Worm (Caenorhabditis elegans) whole organism, L4 larva: ENCODE data around the gene M106.7.

Experiments
- F10B5.3 ChIP-seq: sonication (generic microtip); optimal IDR thresholded peaks from 2 replicates; lab custom pipeline; 2016; ENCODE audit warnings: mild to moderate bottlenecking, missing genetic modification characterization, missing compliant biosample characterization
- F26F4.8 ChIP-seq: fragments of 200-800 bp; sonication (Bioruptor generic); conservative IDR thresholded peaks from 2 replicates; pipeline ENCODE4 v1.3.6; 2022; ENCODE audit warnings: missing genetic modification characterization, missing compliant biosample characterization
- F37D6.2 ChIP-seq: sonication (generic microtip); optimal IDR thresholded peaks from 2 replicates; lab custom pipeline; 2016; ENCODE audit warnings: mild to moderate bottlenecking, missing genetic modification characterization, missing compliant biosample characterization
- T26A8.4 ChIP-seq: fragments of 200-800 bp; sonication (Bioruptor generic); IDR thresholded peaks from 2 replicates; pipeline ENCODE4 v1.3.6; 2022; ENCODE audit warnings: missing genetic modification characterization, missing compliant biosample characterization
- Y105C5A.15 ChIP-seq: fragments of 200-800 bp; sonication (Bioruptor generic); IDR thresholded peaks from 2 replicates; pipeline ENCODE4 v1.3.6; 2022; ENCODE audit warnings: missing genetic modification characterization, missing compliant biosample characterization
- Y5F2A.4 ChIP-seq: fragments of 200-800 bp; sonication (Bioruptor generic); optimal IDR thresholded peaks from 2 replicates; lab custom pipeline; 2018; ENCODE audit warnings: mild to moderate bottlenecking, missing genetic modification characterization, missing compliant biosample characterization
- Y75B8A.6 ChIP-seq: fragments of 200-800 bp; sonication (Bioruptor generic); IDR thresholded peaks from 2 replicates; pipeline ENCODE4 v1.3.6; 2022; ENCODE audit warnings: missing genetic modification reagents, missing genetic modification characterization, missing compliant biosample characterization
- ZK337.2 ChIP-seq: fragments of 200-800 bp; sonication (Bioruptor generic); IDR thresholded peaks from 2 replicates; pipeline ENCODE4 v1.3.6; 2022; ENCODE audit warnings: missing genetic modification reagents, missing genetic modification characterization, missing compliant biosample characterization
- ama-1 ChIP-seq: fragments of 150-350 bp; optimal IDR thresholded peaks from 2 replicates; lab custom pipeline; 2014; ENCODE audit warnings: inconsistent platforms, mixed read lengths
- ceh-32 ChIP-seq: sonication (generic microtip); optimal IDR thresholded peaks from 2 replicates; lab custom pipeline; 2016; ENCODE audit warnings: mild to moderate bottlenecking, missing genetic modification characterization, missing compliant biosample characterization; ENCODE audit not compliant: poor library complexity
- ceh-44 ChIP-seq: fragments of 200-800 bp; sonication (Bioruptor generic); IDR thresholded peaks from 2 replicates; pipeline ENCODE4 v1.3.6; 2022; ENCODE audit warnings: missing genetic modification reagents, missing genetic modification characterization, missing compliant biosample characterization
- ceh-62 ChIP-seq: sonication (generic microtip); optimal IDR thresholded peaks from 2 replicates; lab custom pipeline; 2017; ENCODE audit warnings: missing biosample characterization, missing genetic modification characterization
- ceh-82 ChIP-seq: sonication (generic microtip); optimal IDR thresholded peaks from 2 replicates; lab custom pipeline; 2017; ENCODE audit warnings: missing biosample characterization, missing genetic modification characterization
- ces-1 ChIP-seq: fragments of 150-350 bp; sonication (generic microtip); optimal IDR thresholded peaks from 4 replicates; lab custom pipeline; 2014; ENCODE audit warnings: missing biosample characterization, missing genetic modification reagents, missing genetic modification characterization
- daf-12 ChIP-seq: fragments of 150-350 bp; optimal IDR thresholded peaks from 2 replicates; lab custom pipeline; 2014; ENCODE audit warnings: missing biosample characterization, missing genetic modification reagents, missing genetic modification characterization
- dmd-6 ChIP-seq: fragments of 200-800 bp; sonication (Bioruptor generic); IDR thresholded peaks from 2 replicates; pipeline ENCODE4 v1.3.6; 2022; ENCODE audit warnings: missing genetic modification reagents, missing genetic modification characterization, missing compliant biosample characterization
- dmd-8 ChIP-seq: fragments of 200-800 bp; sonication (Bioruptor generic); IDR thresholded peaks from 2 replicates; pipeline ENCODE4 v1.3.6; 2022; ENCODE audit warnings: missing genetic modification characterization, missing compliant biosample characterization
- dpl-1 ChIP-seq: fragments of 150-350 bp; optimal IDR thresholded peaks from 2 replicates; lab custom pipeline; 2014; ENCODE audit warnings: missing biosample characterization, missing genetic modification reagents, missing genetic modification characterization
- dve-1 ChIP-seq: sonication (generic microtip); optimal IDR thresholded peaks from 2 replicates; lab custom pipeline; 2017; ENCODE audit warnings: antibody characterized with exemption, mild to moderate bottlenecking, missing genetic modification characterization, missing compliant biosample characterization; ENCODE audit not compliant: insufficient read depth
- egl-27 ChIP-seq: sonication (generic microtip); optimal IDR thresholded peaks from 3 replicates; lab custom pipeline; 2017; ENCODE audit warnings: missing biosample characterization, missing genetic modification reagents, missing genetic modification characterization
- fos-1 ChIP-seq: fragments of 150-350 bp; optimal IDR thresholded peaks from 2 replicates; lab custom pipeline; 2014; ENCODE audit warnings: missing biosample characterization, missing genetic modification characterization
- gei-8 ChIP-seq: fragments of 200-800 bp; sonication (Bioruptor generic); optimal IDR thresholded peaks from 2 replicates; lab custom pipeline; 2018; ENCODE audit warnings: mild to moderate bottlenecking, missing genetic modification characterization, missing compliant biosample characterization
- hif-1 ChIP-seq, 2 experiments: sonication (generic microtip); optimal IDR thresholded peaks; 2 replicates each; lab custom pipeline; 2016 to 2017; ENCODE audit warnings: missing compliant biosample characterization in 2 of 2, missing genetic modification characterization in 2 of 2, missing genetic modification reagents in 2 of 2, missing genotype in 2 of 2, mild to moderate bottlenecking in 1 of 2
- hlh-30 ChIP-seq: sonication (generic microtip); optimal IDR thresholded peaks from 2 replicates; lab custom pipeline; 2017; ENCODE audit warnings: antibody characterized with exemption, mild to moderate bottlenecking, missing genetic modification characterization, missing compliant biosample characterization; ENCODE audit not compliant: insufficient read depth
- lin-1 ChIP-seq: fragments of 200-800 bp; sonication (Bioruptor generic); IDR thresholded peaks from 2 replicates; pipeline ENCODE4 v1.3.6; 2022; ENCODE audit warnings: missing genetic modification reagents, missing genetic modification characterization, missing compliant biosample characterization
- lin-13 ChIP-seq: fragments of 150-350 bp; optimal IDR thresholded peaks from 2 replicates; lab custom pipeline; 2014; ENCODE audit warnings: missing biosample characterization, missing genetic modification reagents, missing genetic modification characterization
- lin-29 ChIP-seq: fragments of 200-800 bp; sonication (Bioruptor generic); IDR thresholded peaks from 2 replicates; pipeline ENCODE4 v1.3.6; 2022; ENCODE audit warnings: missing genetic modification reagents, missing genetic modification characterization, missing compliant biosample characterization
- lin-38 ChIP-seq: fragments of 200-800 bp; sonication (Bioruptor generic); IDR thresholded peaks from 2 replicates; pipeline ENCODE4 v1.3.6; 2022; ENCODE audit warnings: missing genetic modification reagents, missing genetic modification characterization, missing compliant biosample characterization
- lir-3 ChIP-seq: sonication (generic microtip); optimal IDR thresholded peaks from 2 replicates; lab custom pipeline; 2016; ENCODE audit warnings: mild to moderate bottlenecking, missing genetic modification characterization, missing compliant biosample characterization
- madf-5 ChIP-seq, 2 experiments: fragments of 200-800 bp; sonication (Bioruptor generic); IDR thresholded peaks; 2 replicates each; pipeline ENCODE4 v1.3.6; 2022; ENCODE audit warnings: missing compliant biosample characterization in 2 of 2, missing genetic modification characterization in 2 of 2
- mdt-29 ChIP-seq: fragments of 200-800 bp; sonication (Bioruptor generic); IDR thresholded peaks from 2 replicates; pipeline ENCODE4 v1.3.6; 2022; ENCODE audit warnings: missing genetic modification reagents, missing genetic modification characterization, missing compliant biosample characterization
- mxl-3 ChIP-seq: fragments of 200-800 bp; sonication (Bioruptor generic); optimal IDR thresholded peaks from 2 replicates; lab custom pipeline; 2018; ENCODE audit warnings: mild to moderate bottlenecking, missing genetic modification characterization, missing compliant biosample characterization
- nhr-10 ChIP-seq: fragments of 150-350 bp; optimal IDR thresholded peaks from 2 replicates; lab custom pipeline; 2014; ENCODE audit warnings: missing biosample characterization, missing genetic modification characterization
- nhr-102 ChIP-seq: sonication (generic microtip); optimal IDR thresholded peaks from 2 replicates; lab custom pipeline; 2016; ENCODE audit warnings: mild to moderate bottlenecking, missing genetic modification characterization, moderate library complexity, missing compliant biosample characterization
- nhr-237 ChIP-seq: sonication (generic microtip); optimal IDR thresholded peaks from 2 replicates; lab custom pipeline; 2017; ENCODE audit warnings: missing biosample characterization, missing genetic modification characterization
- nhr-28 ChIP-seq: fragments of 150-350 bp; optimal IDR thresholded peaks from 2 replicates; lab custom pipeline; 2014; ENCODE audit warnings: missing biosample characterization, missing genetic modification characterization
- nhr-42 ChIP-seq: fragments of 200-800 bp; sonication (Bioruptor generic); IDR thresholded peaks from 2 replicates; pipeline ENCODE4 v1.3.6; 2022; ENCODE audit warnings: missing genetic modification characterization, missing compliant biosample characterization
- nhr-48 ChIP-seq: sonication (generic microtip); optimal IDR thresholded peaks from 2 replicates; lab custom pipeline; 2016; ENCODE audit warnings: mild to moderate bottlenecking, missing genetic modification characterization, missing compliant biosample characterization
- pha-4 ChIP-seq, 2 experiments: fragments of 150-350 bp in 1 of 2; fragments of 200-800 bp in 1 of 2; sonication (Bioruptor generic) in 1 of 2; IDR thresholded peaks in 1 of 2; optimal IDR thresholded peaks in 1 of 2; 2 replicates each; pipeline versions ENCODE4 v1.3.6 to Lab custom; 2014 to 2022; ENCODE audit warnings: missing genetic modification characterization in 2 of 2, missing genetic modification reagents in 2 of 2, missing biosample characterization in 1 of 2, missing compliant biosample characterization in 1 of 2
- rbr-2 ChIP-seq: sonication (generic microtip); optimal IDR thresholded peaks from 2 replicates; lab custom pipeline; 2016; ENCODE audit warnings: missing genotype, missing genetic modification characterization, missing compliant biosample characterization
- saeg-2 ChIP-seq: fragments of 200-800 bp; sonication (Bioruptor generic); IDR thresholded peaks from 2 replicates; pipeline ENCODE4 v1.3.6; 2022; ENCODE audit warnings: missing genetic modification reagents, missing genetic modification characterization, missing compliant biosample characterization
- snpc-1.2 ChIP-seq: fragments of 200-800 bp; sonication (Bioruptor generic); IDR thresholded peaks from 2 replicates; pipeline ENCODE4 v1.3.6; 2022; ENCODE audit warnings: missing genetic modification reagents, missing genetic modification characterization, missing compliant biosample characterization
- spr-1 ChIP-seq: sonication (generic microtip); optimal IDR thresholded peaks from 2 replicates; lab custom pipeline; 2016; ENCODE audit warnings: mild to moderate bottlenecking, missing genetic modification characterization, missing compliant biosample characterization
- tag-97 ChIP-seq: fragments of 200-800 bp; sonication (Bioruptor generic); IDR thresholded peaks from 2 replicates; pipeline ENCODE4 v1.3.6; 2022; ENCODE audit warnings: missing genetic modification characterization, missing compliant biosample characterization
- tra-1 ChIP-seq: fragments of 200-800 bp; sonication (Bioruptor generic); IDR thresholded peaks from 2 replicates; pipeline ENCODE4 v1.3.6; 2022; ENCODE audit warnings: missing genetic modification reagents, missing genetic modification characterization, missing compliant biosample characterization
- unc-39 ChIP-seq: sonication (generic microtip); optimal IDR thresholded peaks from 2 replicates; lab custom pipeline; 2017; ENCODE audit warnings: missing biosample characterization, missing genetic modification characterization
- unc-62 ChIP-seq, 3 experiments: fragments of 150-350 bp in 1 of 3; sonication (generic microtip); optimal IDR thresholded peaks in 2 of 3; peaks in 1 of 3; 1 replicate in 1 of 3; 2 replicates in 2 of 3; lab custom pipeline; 2014 to 2017; ENCODE audit warnings: missing biosample characterization in 3 of 3, missing genetic modification characterization in 3 of 3, missing genetic modification reagents in 3 of 3, missing genotype in 1 of 3
- vab-7 ChIP-seq: fragments of 200-800 bp; sonication (Bioruptor generic); IDR thresholded peaks from 2 replicates; pipeline ENCODE4 v1.3.6; 2022; ENCODE audit warnings: missing genetic modification reagents, missing genetic modification characterization, missing compliant biosample characterization
- zag-1 ChIP-seq: fragments of 150-350 bp; optimal IDR thresholded peaks from 2 replicates; lab custom pipeline; 2014; ENCODE audit warnings: missing biosample characterization, missing genetic modification characterization
- zfp-2 ChIP-seq: sonication (generic microtip); optimal IDR thresholded peaks from 2 replicates; lab custom pipeline; 2016; ENCODE audit warnings: mild to moderate bottlenecking, missing genetic modification characterization, missing compliant biosample characterization

M106.7 gene

ce11 chrII:10840067-10840466 is 16.9 kb downstream of the M106.7 start (continued):
- no peak for TF ChIP-seq zag-1
- peak; percentile 86 for TF ChIP-seq hlh-30 (tag; lab: Kevin White, UChicago)
- peak; percentile 16 for TF ChIP-seq nhr-10 (tag; lab: Kevin White, UChicago)
- TF ChIP-seq mxl-3 (GFP tag; lab: Kevin White, UChicago) = peak; percentile 61
- TF ChIP-seq mdt-29 (GFP tag; lab: Robert Waterston, UW) = peak; percentile 65
- peak; percentile 84 for TF ChIP-seq nhr-102 (tag; lab: Kevin White, UChicago)
- peak; percentile 43 for TF ChIP-seq ces-1 (GFP tag; lab: Kevin White, UChicago)
- peak; percentile 85 for TF ChIP-seq lin-38 (GFP tag; lab: Robert Waterston, UW)
- peak; percentile 67; the same call in 1 of the 2 replicates for TF ChIP-seq ceh-44 (GFP tag; lab: Robert Waterston, UW)
- TF ChIP-seq F10B5.3 (tag; lab: Kevin White, UChicago) = peak; percentile 11
- TF ChIP-seq unc-39 (tag; lab: Kevin White, UChicago) = no peak
- TF ChIP-seq tra-1 (GFP tag; lab: Robert Waterston, UW) = peak; percentile 79
- peak; percentile 57 for TF ChIP-seq Y5F2A.4 (GFP tag; lab: Kevin White, UChicago)
- TF ChIP-seq ceh-32 (tag; lab: Kevin White, UChicago) = peak; percentile 57
- peak; percentile 37 for TF ChIP-seq zfp-2 (tag; lab: Kevin White, UChicago)
- TF ChIP-seq tag-97 (GFP tag; lab: Robert Waterston, UW) = no peak
- peak; percentile 78 for TF ChIP-seq snpc-1.2
- TF ChIP-seq nhr-237 (tag; lab: Kevin White, UChicago) = no peak
- TF ChIP-seq lir-3 (tag; lab: Kevin White, UChicago) = peak; percentile 59
- TF ChIP-seq pha-4 (GFP tag; IDR thresholded peaks at IDR 0.05; lab: Robert Waterston, UW) = peak; percentile 95
- no peak for TF ChIP-seq pha-4 (tag; optimal IDR thresholded peaks at IDR 0.05; lab: Kevin White, UChicago)
- peak; percentile 96 for TF ChIP-seq dmd-8 (GFP tag; lab: Robert Waterston, UW)
- peak; percentile 72 for TF ChIP-seq dmd-6 (GFP tag; lab: Robert Waterston, UW)
- no peak for TF ChIP-seq ceh-82 (tag; lab: Kevin White, UChicago)
- TF ChIP-seq rbr-2 (tag; lab: Kevin White, UChicago) = peak; percentile 85
- TF ChIP-seq lin-13 = peak; percentile 68
- TF ChIP-seq gei-8 (GFP tag; lab: Kevin White, UChicago) = peak; percentile 60
- peak; percentile 91 for TF ChIP-seq lin-1 (GFP tag; lab: Robert Waterston, UW)
- peak; percentile 93; the same call in 1 of the 2 replicates for TF ChIP-seq Y105C5A.15 (GFP tag; lab: Robert Waterston, UW)
- TF ChIP-seq saeg-2 (GFP tag; lab: Robert Waterston, UW) = peak; percentile 30; the same call in 1 of the 2 replicates
- peak; percentile 22 for TF ChIP-seq ama-1 (lab: Kevin White, UChicago)
- peak; percentile 59 for TF ChIP-seq nhr-28
- no peak for TF ChIP-seq ceh-62 (tag; lab: Kevin White, UChicago)
- TF ChIP-seq daf-12 (tag; lab: Kevin White, UChicago) = no peak
- peak; percentile 45 for TF ChIP-seq F37D6.2 (tag; lab: Kevin White, UChicago)
- TF ChIP-seq F26F4.8 = peak; percentile 96
- peak; percentile 63 for TF ChIP-seq dpl-1 (GFP tag; lab: Kevin White, UChicago)
- TF ChIP-seq T26A8.4 (GFP tag; lab: Robert Waterston, UW) = peak; percentile 86
- 0 out of 2 replicates have a peak, but pooled peaks have one; percentile 60 for TF ChIP-seq Y75B8A.6 (GFP tag; lab: Robert Waterston, UW)
- peak; percentile 64; the same call in 1 of the 2 replicates for TF ChIP-seq lin-29 (GFP tag; lab: Robert Waterston, UW)
- TF ChIP-seq fos-1 (tag; lab: Kevin White, UChicago) = no peak
- TF ChIP-seq hif-1 (tag; optimal IDR thresholded peaks at IDR 0.05; lab: Kevin White, UChicago) = peak; percentile 50 to 56
- peak; percentile 76; the same call in 1 of the 2 replicates for TF ChIP-seq nhr-42 (GFP tag; lab: Robert Waterston, UW)
- TF ChIP-seq nhr-48 (tag; lab: Kevin White, UChicago) = peak; percentile 55
- peak; percentile 71 for TF ChIP-seq spr-1 (tag; lab: Kevin White, UChicago)
- peak; percentile 78 for TF ChIP-seq dve-1 (tag; lab: Kevin White, UChicago)
- TF ChIP-seq unc-62 (GFP tag; optimal IDR thresholded peaks at IDR 0.05 in 1 of 2; lab: Kevin White, UChicago) = peak in 1 of 2 experiments; percentile 97
- TF ChIP-seq unc-62 (tag; optimal IDR thresholded peaks at IDR 0.05; lab: Kevin White, UChicago) = no peak
- peak; percentile 79 to 83; a peak in 3 of 4 replicates for TF ChIP-seq madf-5 (GFP tag; IDR thresholded peaks at IDR 0.05; lab: Robert Waterston, UW)
- TF ChIP-seq ZK337.2 (GFP tag; lab: Robert Waterston, UW) = peak; percentile 82; the same call in 1 of the 2 replicates
- TF ChIP-seq vab-7 (GFP tag; lab: Robert Waterston, UW) = peak; percentile 95
- no peak for TF ChIP-seq egl-27 (tag; lab: Kevin White, UChicago)
